1 worm cellular context compared by ENCODE assay signal in the genomic region with DNA sequence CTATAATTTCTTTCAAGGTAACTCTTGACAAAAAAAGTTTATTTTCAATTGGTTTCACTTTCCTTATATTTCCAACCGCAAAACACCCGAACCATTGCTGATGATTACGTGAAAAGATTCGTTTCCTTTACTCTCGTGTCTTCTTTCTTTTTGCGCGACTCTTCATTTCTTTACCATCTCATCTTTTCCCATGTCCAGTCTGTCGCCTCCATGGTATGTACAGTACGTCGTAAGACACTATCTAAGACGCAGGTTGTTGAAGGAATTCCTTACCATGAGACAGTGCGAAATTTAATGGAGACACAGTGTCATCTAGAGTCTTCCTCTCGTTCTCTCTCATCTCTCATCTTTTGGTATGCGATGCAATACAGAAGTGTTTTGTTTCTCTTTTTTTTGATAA.
TF ChIP-seq lines count a peak whose summit lies in the region.

No protein-coding gene starts in this region.

TF ChIP-seq in whole organism, L1 larva, 84 proteins besides CTCF, POLR2A, EP300 and RAD21 (continued from another document):
- TF ChIP-seq snu-23 (GFP tag; optimal IDR thresholded peaks at IDR 0.05; lab: Kevin White, UChicago) (peak; percentile 76), hpl-2 (GFP tag; optimal IDR thresholded peaks at IDR 0.05; lab: Kevin White, UChicago) (no peak), aha-1 (tag; optimal IDR thresholded peaks at IDR 0.05; lab: Kevin White, UChicago) (no peak), ceh-8 (GFP tag; optimal IDR thresholded peaks at IDR 0.05; lab: Kevin White, UChicago) (no peak), tbx-2 (tag; optimal IDR thresholded peaks at IDR 0.05; lab: Kevin White, UChicago) (peak; percentile 49), mdl-1 (tag; optimal IDR thresholded peaks at IDR 0.05; lab: Kevin White, UChicago) (peak in 1 of 2 experiments; percentile 84), irx-1 (tag; optimal IDR thresholded peaks at IDR 0.05; lab: Kevin White, UChicago) (peak; percentile 49), efl-1 (optimal IDR thresholded peaks at IDR 0.05; lab: Kevin White, UChicago) (peak; percentile 58 to 72), efl-1 (GFP tag; optimal IDR thresholded peaks at IDR 0.05 in 1 of 2; lab: Kevin White, UChicago) (peak; percentile 3 to 91), skn-1 (tag; optimal IDR thresholded peaks at IDR 0.05; lab: Kevin White, UChicago) (peak; percentile 60), pag-3 (tag; optimal IDR thresholded peaks at IDR 0.05; lab: Kevin White, UChicago; ENCODE audit: borderline replicate concordance, insufficient read depth) (no peak), nhr-11 (tag; optimal IDR thresholded peaks at IDR 0.05; lab: Kevin White, UChicago) (no peak), lir-3 (tag; optimal IDR thresholded peaks at IDR 0.05; lab: Kevin White, UChicago; ENCODE audit: poor library complexity) (peak; percentile 43), ztf-4 (tag; optimal IDR thresholded peaks at IDR 0.05; lab: Kevin White, UChicago) (no peak)
TF ChIP-seq in whole organism, L1 larva: peak in this region for 33.
